Fruit fly (Drosophila melanogaster) whole organism, embryonic: ENCODE data around the gene RpL8.

ENCODE experiments used
- Aef1 ChIP-seq: fragments of 200-800 bp; sonication (Bioruptor generic); IDR thresholded peaks from 3 replicates; pipeline ENCODE4 v1.3.6; 2022; ENCODE audit warnings: missing biosample characterization, missing genetic modification characterization
- BtbVII ChIP-seq: fragments of 200-800 bp; sonication (Bioruptor generic); optimal IDR thresholded peaks from 3 replicates; lab custom pipeline; 2017; ENCODE audit warnings: missing biosample characterization, mild to moderate bottlenecking, missing genetic modification characterization
- CG10462 ChIP-seq: fragments of 200-800 bp; sonication (Bioruptor generic); optimal IDR thresholded peaks from 2 replicates; lab custom pipeline; 2016; ENCODE audit warnings: missing biosample characterization, missing genetic modification characterization
- CG11456 ChIP-seq: fragments of 200-800 bp; sonication (Bioruptor generic); IDR thresholded peaks from 3 replicates; pipeline ENCODE4 v1.3.6; 2022; ENCODE audit warnings: missing biosample characterization, missing genetic modification characterization
- CG1233 ChIP-seq: fragments of 200-800 bp; sonication (Bioruptor generic); optimal IDR thresholded peaks from 4 replicates; lab custom pipeline; 2018; ENCODE audit warnings: missing biosample characterization, mild to moderate bottlenecking, missing genetic modification characterization
- CG14965 ChIP-seq: fragments of 200-800 bp; sonication (Bioruptor generic); optimal IDR thresholded peaks from 2 replicates; lab custom pipeline; 2016; ENCODE audit warnings: missing biosample characterization, missing genetic modification characterization, borderline replicate concordance
- CG15073 ChIP-seq: fragments of 200-800 bp; sonication (Bioruptor generic); optimal IDR thresholded peaks from 2 replicates; lab custom pipeline; 2016; ENCODE audit warnings: missing biosample characterization, missing genetic modification characterization
- CG15269 ChIP-seq: fragments of 200-800 bp; sonication (Bioruptor generic); optimal IDR thresholded peaks from 2 replicates; lab custom pipeline; 2018; ENCODE audit warnings: missing biosample characterization, mild to moderate bottlenecking, missing genetic modification characterization, moderate library complexity
- CG18476 ChIP-seq: fragments of 200-800 bp; sonication (Bioruptor generic); optimal IDR thresholded peaks from 2 replicates; lab custom pipeline; 2016; ENCODE audit warnings: missing biosample characterization, mild to moderate bottlenecking, missing genetic modification characterization
- CG18764 ChIP-seq: fragments of 200-800 bp; sonication (Bioruptor generic); optimal IDR thresholded peaks from 3 replicates; lab custom pipeline; 2016; ENCODE audit warnings: missing biosample characterization, missing genetic modification characterization
- CG2120 ChIP-seq: fragments of 200-800 bp; sonication (Bioruptor generic); optimal IDR thresholded peaks from 3 replicates; lab custom pipeline; 2016; ENCODE audit warnings: missing biosample characterization, missing genetic modification characterization
- CG30020 ChIP-seq: fragments of 200-800 bp; optimal IDR thresholded peaks from 2 replicates; lab custom pipeline; 2019; ENCODE audit warnings: missing biosample characterization, mild to moderate bottlenecking, missing genetic modification characterization, moderate library complexity
- CG4404 ChIP-seq: fragments of 200-800 bp; sonication (Bioruptor generic); IDR thresholded peaks from 2 replicates; pipeline ENCODE4 v1.3.6; 2022; ENCODE audit warnings: missing biosample characterization, missing genetic modification characterization
- CG5180 ChIP-seq: fragments of 200-800 bp; sonication (Bioruptor generic); optimal IDR thresholded peaks from 3 replicates; lab custom pipeline; 2017; ENCODE audit warnings: missing biosample characterization, missing genetic modification characterization, mild to moderate bottlenecking, moderate library complexity, missing genetic modification reagents
- CG8089 ChIP-seq: fragments of 200-800 bp; sonication (Bioruptor generic); optimal IDR thresholded peaks from 3 replicates; lab custom pipeline; 2016; ENCODE audit warnings: missing biosample characterization, missing genetic modification characterization
- CG8290 ChIP-seq, 3 experiments: fragments of 200-800 bp; sonication (Bioruptor generic); optimal IDR thresholded peaks; 2 replicates each; lab custom pipeline; 2016 to 2019; ENCODE audit warnings: missing biosample characterization in 3 of 3, missing genetic modification characterization in 3 of 3, mild to moderate bottlenecking in 2 of 3, moderate library complexity in 1 of 3
- CG8924 ChIP-seq: fragments of 200-800 bp; optimal IDR thresholded peaks from 3 replicates; lab custom pipeline; 2019; ENCODE audit warnings: missing biosample characterization, mild to moderate bottlenecking, missing genetic modification characterization, moderate library complexity
- CG9437 ChIP-seq: fragments of 200-800 bp; sonication (Bioruptor generic); optimal IDR thresholded peaks from 2 replicates; lab custom pipeline; 2018; ENCODE audit warnings: missing biosample characterization, mild to moderate bottlenecking, missing genetic modification characterization
- CHES-1-like ChIP-seq: fragments of 200-800 bp; sonication (Bioruptor generic); optimal IDR thresholded peaks from 2 replicates; lab custom pipeline; 2016; ENCODE audit warnings: missing biosample characterization, missing genetic modification characterization
- Dad ChIP-seq: fragments of 200-800 bp; sonication (Bioruptor generic); optimal IDR thresholded peaks from 3 replicates; lab custom pipeline; 2016; ENCODE audit warnings: missing biosample characterization, missing genetic modification characterization
- Dip3 ChIP-seq: fragments of 200-800 bp; sonication (Bioruptor generic); optimal IDR thresholded peaks from 3 replicates; lab custom pipeline; 2016; ENCODE audit warnings: missing biosample characterization, missing genetic modification characterization
- Eip74EF ChIP-seq, 2 experiments: fragments of 200-800 bp in 1 of 2; fragments of >200 bp in 1 of 2; sonication (Bioruptor generic) in 1 of 2; optimal IDR thresholded peaks; 2 replicates each; lab custom pipeline; 2017 to 2019; ENCODE audit warnings: missing biosample characterization in 2 of 2, missing genetic modification characterization in 2 of 2, mild to moderate bottlenecking in 1 of 2, moderate library complexity in 1 of 2
- Neu2 ChIP-seq: fragments of 200-800 bp; sonication (Bioruptor generic); optimal IDR thresholded peaks from 3 replicates; lab custom pipeline; 2016; ENCODE audit warnings: missing biosample characterization, missing genetic modification characterization, borderline replicate concordance
- Oaz ChIP-seq: fragments of 200-800 bp; sonication (Bioruptor generic); IDR thresholded peaks from 2 replicates; pipeline ENCODE4 v1.3.6; 2022; ENCODE audit warnings: missing biosample characterization, missing genetic modification characterization
- Opbp ChIP-seq: fragments of 200-800 bp; sonication (Bioruptor generic); IDR thresholded peaks from 3 replicates; pipeline ENCODE4 v1.3.6; 2022; ENCODE audit warnings: missing biosample characterization, missing genetic modification characterization; ENCODE audit not compliant: partially characterized antibody
- Sin3A ChIP-seq: fragments of >200 bp; optimal IDR thresholded peaks from 2 replicates; lab custom pipeline; 2018
- ase ChIP-seq: fragments of 200-800 bp; sonication (Bioruptor generic); IDR thresholded peaks from 3 replicates; pipeline ENCODE4 v1.3.6; 2022; ENCODE audit warnings: missing biosample characterization, missing genetic modification characterization
- bigmax ChIP-seq: fragments of 200-800 bp; sonication (Bioruptor generic); optimal IDR thresholded peaks from 2 replicates; lab custom pipeline; 2018; ENCODE audit warnings: missing biosample characterization, mild to moderate bottlenecking, missing genetic modification characterization
- ci ChIP-seq: fragments of 200-800 bp; sonication (Bioruptor generic); IDR thresholded peaks from 3 replicates; pipeline ENCODE4 v1.3.6; 2022; ENCODE audit warnings: missing biosample characterization, missing genetic modification characterization
- crc ChIP-seq: fragments of 200-800 bp; sonication (Bioruptor generic); optimal IDR thresholded peaks from 2 replicates; lab custom pipeline; 2016; ENCODE audit warnings: missing biosample characterization, missing genetic modification characterization
- en ChIP-seq: fragments of 200-800 bp; sonication (Bioruptor generic); optimal IDR thresholded peaks from 2 replicates; lab custom pipeline; 2016; ENCODE audit warnings: missing biosample characterization, missing genetic modification characterization
- eve ChIP-seq, 2 experiments: fragments of >200 bp; optimal IDR thresholded peaks; 2 replicates each; lab custom pipeline; 2017; ENCODE audit warnings: missing biosample characterization in 2 of 2, missing genetic modification characterization in 2 of 2
- ftz-f1 ChIP-seq: fragments of 200-800 bp; sonication (Bioruptor generic); optimal IDR thresholded peaks from 2 replicates; lab custom pipeline; 2016; ENCODE audit warnings: missing biosample characterization, missing genetic modification characterization
- gfzf ChIP-seq: fragments of 200-800 bp; sonication (Bioruptor generic); optimal IDR thresholded peaks from 2 replicates; lab custom pipeline; 2016; ENCODE audit warnings: missing biosample characterization, mild to moderate bottlenecking, missing genetic modification characterization, moderate library complexity
- hb ChIP-seq: fragments of 200-800 bp; sonication (Bioruptor generic); IDR thresholded peaks from 3 replicates; pipeline ENCODE4 v1.3.6; 2022; ENCODE audit warnings: missing biosample characterization, missing genetic modification characterization; ENCODE audit not compliant: partially characterized antibody
- jing ChIP-seq: fragments of 200-800 bp; sonication (Bioruptor generic); optimal IDR thresholded peaks from 2 replicates; lab custom pipeline; 2018; ENCODE audit warnings: missing biosample characterization, mild to moderate bottlenecking, missing genetic modification characterization
- klu ChIP-seq: fragments of 200-800 bp; sonication (Bioruptor generic); IDR thresholded peaks from 2 replicates; pipeline ENCODE4 v1.3.6; 2022; ENCODE audit warnings: missing biosample characterization, missing genetic modification characterization
- mld ChIP-seq: fragments of 200-800 bp; sonication (Bioruptor generic); IDR thresholded peaks from 3 replicates; pipeline ENCODE4 v1.3.6; 2022; ENCODE audit warnings: missing biosample characterization, missing genetic modification characterization; ENCODE audit not compliant: partially characterized antibody
- onecut ChIP-seq: fragments of 200-800 bp; sonication (Bioruptor generic); IDR thresholded peaks from 2 replicates; pipeline ENCODE4 v1.3.6; 2022; ENCODE audit warnings: missing biosample characterization, missing genetic modification characterization
- pho ChIP-seq: fragments of 200-800 bp; sonication (Bioruptor generic); optimal IDR thresholded peaks from 2 replicates; lab custom pipeline; 2016; ENCODE audit warnings: missing biosample characterization, missing genetic modification characterization
- prd ChIP-seq, 3 experiments: fragments of >200 bp in 2 of 3; fragments of 200-800 bp in 1 of 3; sonication (Bioruptor generic) in 1 of 3; optimal IDR thresholded peaks in 2 of 3; IDR thresholded peaks in 1 of 3; 2 replicates in 2 of 3; 3 replicates in 1 of 3; pipeline versions ENCODE4 v1.3.6 to Lab custom; 2017 to 2022; ENCODE audit warnings: missing biosample characterization in 1 of 3, missing genetic modification characterization in 1 of 3
- sc ChIP-seq, 3 experiments: fragments of >200 bp in 2 of 3; fragments of 200-800 bp in 1 of 3; sonication (Bioruptor generic) in 1 of 3; optimal IDR thresholded peaks; 2 replicates in 2 of 3; 3 replicates in 1 of 3; lab custom pipeline; 2017; ENCODE audit warnings: mild to moderate bottlenecking in 1 of 3, missing biosample characterization in 1 of 3, missing genetic modification characterization in 1 of 3, missing genetic modification reagents in 1 of 3
- tio ChIP-seq: fragments of 200-800 bp; sonication (Bioruptor generic); optimal IDR thresholded peaks from 2 replicates; lab custom pipeline; 2017; ENCODE audit warnings: missing biosample characterization, missing genetic modification characterization, inconsistent platforms
- tna ChIP-seq: fragments of 200-800 bp; sonication (Bioruptor generic); IDR thresholded peaks from 2 replicates; pipeline ENCODE4 v1.3.6; 2022; ENCODE audit warnings: missing biosample characterization, missing genetic modification characterization; ENCODE audit not compliant: partially characterized antibody
- twi ChIP-seq: fragments of 200-800 bp; optimal IDR thresholded peaks from 2 replicates; lab custom pipeline; 2019; ENCODE audit warnings: missing biosample characterization, mild to moderate bottlenecking, missing genetic modification characterization, moderate library complexity
- vnd ChIP-seq: fragments of 200-800 bp; sonication (Bioruptor generic); IDR thresholded peaks from 3 replicates; pipeline ENCODE4 v1.3.6; 2022; ENCODE audit warnings: missing biosample characterization, missing genetic modification characterization; ENCODE audit not compliant: partially characterized antibody
- zfh2 ChIP-seq: fragments of 200-800 bp; sonication (Bioruptor generic); optimal IDR thresholded peaks from 2 replicates; lab custom pipeline; 2016; ENCODE audit warnings: missing biosample characterization, missing genetic modification characterization

The RpL8 gene

dm6 chr3L:2584119-2584805 is 3.0 kb upstream of the RpL8 start (continued):
- TF ChIP-seq prd (optimal IDR thresholded peaks at IDR 0.05; lab: Kevin White, UChicago): no peak
- TF ChIP-seq prd (GFP tag; IDR thresholded peaks at IDR 0.05; lab: Robert Waterston, UW): peak; percentile 78
- TF ChIP-seq CG4404 (GFP tag; lab: Robert Waterston, UW): peak; percentile 35
- no peak for TF ChIP-seq Neu2 (GFP tag; lab: Kevin White, UChicago)
- peak; percentile 59 for TF ChIP-seq CG8089 (GFP tag; lab: Kevin White, UChicago)
- TF ChIP-seq eve (GFP tag; optimal IDR thresholded peaks at IDR 0.05; lab: Kevin White, UChicago): peak in 1 of 2 experiments; percentile 95
- peak; percentile 60 for TF ChIP-seq en (GFP tag; lab: Kevin White, UChicago)
- TF ChIP-seq vnd (GFP tag; lab: Robert Waterston, UW): no peak
- peak; percentile 89 for TF ChIP-seq CG15269 (tag; lab: Kevin White, UChicago)
- TF ChIP-seq Dip3 (GFP tag; lab: Kevin White, UChicago): peak; percentile 66
- peak; percentile 56 for TF ChIP-seq jing (GFP tag; lab: Kevin White, UChicago)
- peak; percentile 53 for TF ChIP-seq twi (tag; lab: Kevin White, UChicago)
- peak; percentile 59 for TF ChIP-seq Dad (GFP tag; lab: Kevin White, UChicago)
- peak; percentile 45; the same call in 1 of the 3 replicates for TF ChIP-seq Opbp (GFP tag; lab: Robert Waterston, UW)
- TF ChIP-seq CG30020: peak; percentile 35
- TF ChIP-seq ase (GFP tag; lab: Robert Waterston, UW): peak; percentile 45; the same call in 1 of the 3 replicates
- TF ChIP-seq CG10462 (GFP tag; lab: Kevin White, UChicago): peak; percentile 76
- TF ChIP-seq onecut (GFP tag; lab: Robert Waterston, UW): peak; percentile 53
- peak; percentile 75 for TF ChIP-seq CG18476
- TF ChIP-seq klu (GFP tag; lab: Robert Waterston, UW): no peak
- TF ChIP-seq CG1233 (GFP tag; lab: Kevin White, UChicago): peak; percentile 78
- TF ChIP-seq tna (GFP tag; lab: Robert Waterston, UW): no peak
- TF ChIP-seq CG15073 (GFP tag; lab: Kevin White, UChicago): peak; percentile 58
- peak; percentile 25 for TF ChIP-seq CG8290 (GFP tag; optimal IDR thresholded peaks at IDR 0.05; lab: Kevin White, UChicago)
- TF ChIP-seq CG8290 (tag; optimal IDR thresholded peaks at IDR 0.05; lab: Kevin White, UChicago): peak in 1 of 2 experiments; percentile 60
- TF ChIP-seq gfzf (GFP tag; lab: Kevin White, UChicago): no peak
- peak; percentile 85 for TF ChIP-seq CG9437 (GFP tag; lab: Kevin White, UChicago)
- TF ChIP-seq mld (GFP tag; lab: Robert Waterston, UW): no peak
- TF ChIP-seq hb (GFP tag; lab: Robert Waterston, UW): no peak
- TF ChIP-seq CG2120 (GFP tag; lab: Kevin White, UChicago): peak; percentile 87
- 0 out of 3 replicates have a peak, but pooled peaks have one; percentile 50 for TF ChIP-seq CG11456 (GFP tag; lab: Robert Waterston, UW)
- no peak for TF ChIP-seq Sin3A (lab: Kevin White, UChicago)
- TF ChIP-seq CHES-1-like (GFP tag; lab: Kevin White, UChicago): peak; percentile 75
- TF ChIP-seq crc (GFP tag; lab: Kevin White, UChicago): peak; percentile 66
- peak; percentile 34 for TF ChIP-seq zfh2 (GFP tag; lab: Kevin White, UChicago)
- TF ChIP-seq ci (GFP tag; lab: Robert Waterston, UW): peak; percentile 17; the same call in 2 of the 3 replicates
- peak; percentile 89 for TF ChIP-seq BtbVII (GFP tag; lab: Kevin White, UChicago)
- no peak for TF ChIP-seq sc (optimal IDR thresholded peaks at IDR 0.05; lab: Kevin White, UChicago)
- TF ChIP-seq sc (GFP tag; optimal IDR thresholded peaks at IDR 0.05; lab: Kevin White, UChicago): peak; percentile 84
- TF ChIP-seq Eip74EF (GFP tag; optimal IDR thresholded peaks at IDR 0.05; lab: Kevin White, UChicago): peak in 1 of 2 experiments; percentile 84
- no peak for TF ChIP-seq bigmax (GFP tag; lab: Kevin White, UChicago)
- TF ChIP-seq ftz-f1: no peak
- peak; percentile 80 for TF ChIP-seq CG5180
- peak; percentile 70 for TF ChIP-seq Oaz (GFP tag; lab: Robert Waterston, UW)
- peak; percentile 90 for TF ChIP-seq CG8924
- peak; percentile 80 for TF ChIP-seq tio
- TF ChIP-seq pho (GFP tag; lab: Kevin White, UChicago): peak; percentile 66
- peak; percentile 34; the same call in 1 of the 3 replicates for TF ChIP-seq Aef1
- peak; percentile 66 for TF ChIP-seq CG18764 (GFP tag; lab: Kevin White, UChicago)
- peak; percentile 13 for TF ChIP-seq CG14965 (GFP tag; lab: Kevin White, UChicago)
